Worm (Caenorhabditis elegans) whole organism, L2 larva: ENCODE measurements around the gene ZK892.3.

Source experiments
- F13H6.1 ChIP-seq: sonication (generic microtip); optimal IDR thresholded peaks from 2 replicates; lab custom pipeline; 2016; ENCODE audit warnings: missing genetic modification characterization, missing compliant biosample characterization
- lsy-2 ChIP-seq, 2 experiments: fragments of 150-350 bp in 1 of 2; sonication (generic microtip) in 1 of 2; optimal IDR thresholded peaks; 2 replicates each; lab custom pipeline; 2014 to 2017; ENCODE audit warnings: missing biosample characterization in 2 of 2, missing genetic modification characterization in 2 of 2

ce11 chrII:9974967-9975366 lies 26.7 kb upstream of the ZK892.3 start, which contains the start of gene aakg-5:
- TF ChIP-seq F13H6.1 (tag; lab: Kevin White, UChicago) (peak; percentile 95), lsy-2 (tag; optimal IDR thresholded peaks at IDR 0.05; lab: Kevin White, UChicago) (peak in 1 of 2 experiments; percentile 85)
